Fruit fly (Drosophila melanogaster) whole organism, embryonic: Measurements from ENCODE around the gene Mvl.

ENCODE experiments used
- Adf1 ChIP-seq: fragments of 200-800 bp; sonication (Bioruptor generic); IDR thresholded peaks from 2 replicates; pipeline ENCODE4 v1.3.6; 2022; ENCODE audit warnings: missing biosample characterization, missing genetic modification characterization
- B-H2 ChIP-seq: fragments of 200-800 bp; sonication (Bioruptor generic); optimal IDR thresholded peaks from 2 replicates; lab custom pipeline; 2018; ENCODE audit warnings: missing biosample characterization, mild to moderate bottlenecking, missing genetic modification characterization
- CG10543 ChIP-seq: fragments of 200-800 bp; sonication (Bioruptor generic); optimal IDR thresholded peaks from 3 replicates; lab custom pipeline; 2017; ENCODE audit warnings: missing biosample characterization, mild to moderate bottlenecking, missing genetic modification characterization, moderate library complexity
- CG12391 ChIP-seq: fragments of 200-800 bp; sonication (Bioruptor generic); optimal IDR thresholded peaks from 3 replicates; lab custom pipeline; 2018; ENCODE audit warnings: missing biosample characterization, mild to moderate bottlenecking, missing genetic modification characterization, moderate library complexity
- CG12942 ChIP-seq: fragments of 200-800 bp; sonication (Bioruptor generic); optimal IDR thresholded peaks from 3 replicates; lab custom pipeline; 2016; ENCODE audit warnings: missing biosample characterization, missing genetic modification characterization
- CG13624 ChIP-seq: fragments of 200-800 bp; sonication (Bioruptor generic); optimal IDR thresholded peaks from 2 replicates; lab custom pipeline; 2016; ENCODE audit warnings: missing biosample characterization, missing genetic modification characterization
- CG14050 ChIP-seq: fragments of 200-800 bp; sonication (Bioruptor generic); IDR thresholded peaks from 3 replicates; pipeline ENCODE4 v1.3.6; 2022; ENCODE audit warnings: missing biosample characterization, missing genetic modification characterization
- CG15601 ChIP-seq: fragments of 200-800 bp; sonication (Bioruptor generic); optimal IDR thresholded peaks from 3 replicates; lab custom pipeline; 2019; ENCODE audit warnings: missing biosample characterization, mild to moderate bottlenecking, missing genetic modification characterization, moderate library complexity
- CG1603 ChIP-seq: fragments of 200-800 bp; sonication (Bioruptor generic); optimal IDR thresholded peaks from 2 replicates; lab custom pipeline; 2019; ENCODE audit warnings: missing biosample characterization, mild to moderate bottlenecking, missing genetic modification characterization, moderate library complexity
- CG16779 ChIP-seq: fragments of 200-800 bp; sonication (Bioruptor generic); IDR thresholded peaks from 2 replicates; pipeline ENCODE4 v1.3.6; 2022; ENCODE audit warnings: missing biosample characterization, missing genetic modification characterization
- CG16815 ChIP-seq: fragments of 200-800 bp; sonication (Bioruptor generic); optimal IDR thresholded peaks from 3 replicates; lab custom pipeline; 2017; ENCODE audit warnings: missing biosample characterization, mild to moderate bottlenecking, missing genetic modification characterization
- CG17359 ChIP-seq: fragments of 200-800 bp; sonication (Bioruptor generic); optimal IDR thresholded peaks from 3 replicates; lab custom pipeline; 2018; ENCODE audit warnings: missing biosample characterization, mild to moderate bottlenecking, missing genetic modification characterization, moderate library complexity
- CG17802 ChIP-seq: fragments of 200-800 bp; sonication (Bioruptor generic); optimal IDR thresholded peaks from 2 replicates; lab custom pipeline; 2018; ENCODE audit warnings: missing biosample characterization, mild to moderate bottlenecking, missing genetic modification characterization, moderate library complexity
- CG18011 ChIP-seq: fragments of 200-800 bp; sonication (Bioruptor generic); optimal IDR thresholded peaks from 2 replicates; lab custom pipeline; 2017; ENCODE audit warnings: missing biosample characterization, missing genetic modification characterization, mild to moderate bottlenecking, moderate library complexity, missing genotype
- CG18619 ChIP-seq: fragments of 200-800 bp; sonication (Bioruptor generic); optimal IDR thresholded peaks from 3 replicates; lab custom pipeline; 2017; ENCODE audit warnings: missing biosample characterization, mild to moderate bottlenecking, missing genetic modification characterization
- CG18764 ChIP-seq: fragments of 200-800 bp; sonication (Bioruptor generic); optimal IDR thresholded peaks from 3 replicates; lab custom pipeline; 2016; ENCODE audit warnings: missing biosample characterization, missing genetic modification characterization
- CG2202 ChIP-seq: fragments of 200-800 bp; sonication (Bioruptor generic); optimal IDR thresholded peaks from 2 replicates; lab custom pipeline; 2018; ENCODE audit warnings: missing biosample characterization, mild to moderate bottlenecking, missing genetic modification characterization
- CG34224 ChIP-seq: fragments of 200-800 bp; sonication (Bioruptor generic); IDR thresholded peaks from 3 replicates; pipeline ENCODE4 v1.3.6; 2022; ENCODE audit warnings: missing biosample characterization, missing genetic modification characterization; ENCODE audit not compliant: partially characterized antibody
- CG3726 ChIP-seq: fragments of 200-800 bp; sonication (Bioruptor generic); IDR thresholded peaks from 3 replicates; pipeline ENCODE4, ENCODE4 v1.3.6; 2022; ENCODE audit warnings: missing biosample characterization, missing genetic modification characterization
- CG4424 ChIP-seq: fragments of 200-800 bp; sonication (Bioruptor generic); optimal IDR thresholded peaks from 3 replicates; lab custom pipeline; 2016; ENCODE audit warnings: missing biosample characterization, missing genetic modification characterization
- CG5953 ChIP-seq: fragments of 200-800 bp; sonication (Bioruptor generic); IDR thresholded peaks from 2 replicates; pipeline ENCODE4 v1.3.6; 2022; ENCODE audit warnings: missing biosample characterization, missing genetic modification characterization
- CG6272 ChIP-seq: fragments of 200-800 bp; sonication (Bioruptor generic); IDR thresholded peaks from 2 replicates; pipeline ENCODE4 v1.3.6; 2022; ENCODE audit warnings: missing biosample characterization, missing genetic modification characterization
- CG7839 ChIP-seq: fragments of 200-800 bp; sonication (Bioruptor generic); optimal IDR thresholded peaks from 3 replicates; lab custom pipeline; 2018; ENCODE audit warnings: missing biosample characterization, mild to moderate bottlenecking, missing genetic modification characterization, moderate library complexity
- CG8290 ChIP-seq, 3 experiments: fragments of 200-800 bp; sonication (Bioruptor generic); optimal IDR thresholded peaks; 2 replicates each; lab custom pipeline; 2016 to 2019; ENCODE audit warnings: missing biosample characterization in 3 of 3, missing genetic modification characterization in 3 of 3, mild to moderate bottlenecking in 2 of 3, moderate library complexity in 1 of 3
- CG8924 ChIP-seq: fragments of 200-800 bp; optimal IDR thresholded peaks from 3 replicates; lab custom pipeline; 2019; ENCODE audit warnings: missing biosample characterization, mild to moderate bottlenecking, missing genetic modification characterization, moderate library complexity
- Dad ChIP-seq: fragments of 200-800 bp; sonication (Bioruptor generic); optimal IDR thresholded peaks from 3 replicates; lab custom pipeline; 2016; ENCODE audit warnings: missing biosample characterization, missing genetic modification characterization
- Dip3 ChIP-seq: fragments of 200-800 bp; sonication (Bioruptor generic); optimal IDR thresholded peaks from 3 replicates; lab custom pipeline; 2016; ENCODE audit warnings: missing biosample characterization, missing genetic modification characterization
- HLH4C ChIP-seq: fragments of 200-800 bp; sonication (Bioruptor generic); IDR thresholded peaks from 3 replicates; pipeline ENCODE4 v1.3.6; 2022; ENCODE audit warnings: missing biosample characterization, missing genetic modification characterization; ENCODE audit not compliant: partially characterized antibody
- Hand ChIP-seq: fragments of 200-800 bp; sonication (Bioruptor generic); optimal IDR thresholded peaks from 2 replicates; lab custom pipeline; 2017; ENCODE audit warnings: mild to moderate bottlenecking, missing biosample characterization, missing genetic modification reagents, missing genetic modification characterization
- Kr ChIP-seq: fragments of 200-800 bp; sonication (Bioruptor generic); optimal IDR thresholded peaks from 2 replicates; lab custom pipeline; 2017; ENCODE audit warnings: missing biosample characterization, mild to moderate bottlenecking, missing genetic modification characterization
- Lhr ChIP-seq: fragments of 200-800 bp; sonication (Bioruptor generic); optimal IDR thresholded peaks from 3 replicates; lab custom pipeline; 2017; ENCODE audit warnings: mild to moderate bottlenecking, missing biosample characterization, missing genetic modification reagents, missing genetic modification characterization
- MBD-R2 ChIP-seq: fragments of 200-800 bp; sonication (Bioruptor generic); IDR thresholded peaks from 2 replicates; pipeline ENCODE4 v1.3.6; 2022; ENCODE audit warnings: missing biosample characterization, missing genetic modification characterization
- NC2α ChIP-seq: fragments of 200-800 bp; sonication (Bioruptor generic); optimal IDR thresholded peaks from 2 replicates; lab custom pipeline; 2016; ENCODE audit warnings: missing biosample characterization, missing genetic modification characterization
- Nf-YB ChIP-seq: fragments of 200-800 bp; sonication (Bioruptor generic); optimal IDR thresholded peaks from 3 replicates; lab custom pipeline; 2019; ENCODE audit warnings: missing biosample characterization, mild to moderate bottlenecking, missing genetic modification characterization, moderate library complexity
- Oli ChIP-seq: fragments of 200-800 bp; sonication (Bioruptor generic); optimal IDR thresholded peaks from 2 replicates; lab custom pipeline; 2018; ENCODE audit warnings: missing biosample characterization, mild to moderate bottlenecking, missing genetic modification characterization, moderate library complexity
- Spps ChIP-seq: fragments of 200-800 bp; sonication (Bioruptor generic); optimal IDR thresholded peaks from 2 replicates; lab custom pipeline; 2018; ENCODE audit warnings: missing biosample characterization, mild to moderate bottlenecking, missing genetic modification characterization
- Sry-δ ChIP-seq: fragments of 200-800 bp; sonication (Bioruptor generic); optimal IDR thresholded peaks from 2 replicates; lab custom pipeline; 2016; ENCODE audit warnings: missing biosample characterization, missing genetic modification characterization
- TFAM ChIP-seq: fragments of 200-800 bp; sonication (Bioruptor generic); optimal IDR thresholded peaks from 2 replicates; lab custom pipeline; 2017; ENCODE audit warnings: missing biosample characterization, missing genetic modification characterization, inconsistent platforms
- YL-1 ChIP-seq: fragments of 200-800 bp; sonication (Bioruptor generic); optimal IDR thresholded peaks from 3 replicates; lab custom pipeline; 2017; ENCODE audit warnings: missing biosample characterization, mild to moderate bottlenecking, missing genetic modification characterization
- ab ChIP-seq: fragments of 200-800 bp; sonication (Bioruptor generic); optimal IDR thresholded peaks from 2 replicates; lab custom pipeline; 2016; ENCODE audit warnings: missing biosample characterization, missing genetic modification characterization
- cg ChIP-seq: fragments of 200-800 bp; sonication (Bioruptor generic); optimal IDR thresholded peaks from 3 replicates; lab custom pipeline; 2019; ENCODE audit warnings: missing biosample characterization, mild to moderate bottlenecking, missing genetic modification characterization, moderate library complexity
- chm ChIP-seq: fragments of 200-800 bp; sonication (Bioruptor generic); IDR thresholded peaks from 2 replicates; pipeline ENCODE4 v1.3.6; 2022; ENCODE audit warnings: missing biosample characterization, missing genetic modification characterization
- ci ChIP-seq: fragments of 200-800 bp; sonication (Bioruptor generic); IDR thresholded peaks from 3 replicates; pipeline ENCODE4 v1.3.6; 2022; ENCODE audit warnings: missing biosample characterization, missing genetic modification characterization
- corto ChIP-seq: fragments of 200-800 bp; sonication (Bioruptor generic); optimal IDR thresholded peaks from 2 replicates; lab custom pipeline; 2016; ENCODE audit warnings: missing biosample characterization, mild to moderate bottlenecking, missing genetic modification characterization, moderate library complexity
- fd3F ChIP-seq: fragments of 200-800 bp; sonication (Bioruptor generic); optimal IDR thresholded peaks from 2 replicates; lab custom pipeline; 2018; ENCODE audit warnings: missing biosample characterization, mild to moderate bottlenecking, missing genetic modification characterization, moderate library complexity
- gce ChIP-seq: fragments of 200-800 bp; sonication (Bioruptor generic); IDR thresholded peaks from 3 replicates; pipeline ENCODE4 v1.3.6; 2022; ENCODE audit warnings: missing biosample characterization, missing genetic modification characterization
- oc ChIP-seq: fragments of 200-800 bp; sonication (Bioruptor generic); optimal IDR thresholded peaks from 2 replicates; lab custom pipeline; 2018; ENCODE audit warnings: missing biosample characterization, mild to moderate bottlenecking, missing genetic modification characterization, moderate library complexity
- pho ChIP-seq: fragments of 200-800 bp; sonication (Bioruptor generic); optimal IDR thresholded peaks from 2 replicates; lab custom pipeline; 2016; ENCODE audit warnings: missing biosample characterization, missing genetic modification characterization
- shn ChIP-seq: fragments of 200-800 bp; sonication (Bioruptor generic); optimal IDR thresholded peaks from 3 replicates; lab custom pipeline; 2016; ENCODE audit warnings: missing biosample characterization, missing genetic modification characterization
- usp ChIP-seq: fragments of >200 bp; optimal IDR thresholded peaks from 2 replicates; lab custom pipeline; 2017; ENCODE audit warnings: missing biosample characterization, missing genetic modification characterization
- z ChIP-seq: fragments of 200-800 bp; sonication (Bioruptor generic); IDR thresholded peaks from 3 replicates; pipeline ENCODE4 v1.3.6; 2022; ENCODE audit warnings: missing biosample characterization, missing genetic modification characterization

The Mvl gene

dm6 chr3R:21101453-21102214 is 41.0 kb upstream of the Mvl start, which contains the start of the genes CG7044 and Tbc1d22 (continued):
- peak; percentile 70 for TF ChIP-seq CG16815
- peak; percentile 52 for TF ChIP-seq CG8290 (GFP tag; optimal IDR thresholded peaks at IDR 0.05; lab: Kevin White, UChicago)
- TF ChIP-seq CG8290 (tag; optimal IDR thresholded peaks at IDR 0.05; lab: Kevin White, UChicago) = peak in 1 of 2 experiments; percentile 47
- no peak for TF ChIP-seq oc (tag; lab: Kevin White, UChicago)
- TF ChIP-seq CG17802 (tag; lab: Kevin White, UChicago) = no peak
- peak; percentile 59 for TF ChIP-seq Sry-δ (GFP tag; lab: Kevin White, UChicago)
- TF ChIP-seq Nf-YB = peak; percentile 7
- peak; percentile 63 for TF ChIP-seq MBD-R2 (GFP tag; lab: Robert Waterston, UW)
- no peak for TF ChIP-seq CG3726 (GFP tag; lab: Robert Waterston, UW)
- TF ChIP-seq usp = no peak
- TF ChIP-seq chm (GFP tag; lab: Robert Waterston, UW) = no peak
- no peak for TF ChIP-seq YL-1
- no peak for TF ChIP-seq CG1603 (tag; lab: Kevin White, UChicago)
- peak; percentile 53 for TF ChIP-seq CG8924 (tag; lab: Kevin White, UChicago)
- TF ChIP-seq CG12391 = peak; percentile 69
- TF ChIP-seq fd3F = peak; percentile 6
- no peak for TF ChIP-seq Kr (GFP tag; lab: Kevin White, UChicago)
- peak; percentile 56 for TF ChIP-seq CG12942 (GFP tag; lab: Kevin White, UChicago)
- TF ChIP-seq shn (GFP tag; lab: Kevin White, UChicago) = peak; percentile 55
- TF ChIP-seq z (GFP tag; lab: Robert Waterston, UW) = no peak
- peak; percentile 59 for TF ChIP-seq CG4424
- peak; percentile 25 for TF ChIP-seq CG15601 (tag; lab: Kevin White, UChicago)
- no peak for TF ChIP-seq NC2α
- no peak for TF ChIP-seq CG7839 (tag; lab: Kevin White, UChicago)
- peak; percentile 28 for TF ChIP-seq Dip3
- no peak for TF ChIP-seq gce
- TF ChIP-seq CG5953 (GFP tag; lab: Robert Waterston, UW) = no peak
- no peak for TF ChIP-seq CG16779
- no peak for TF ChIP-seq Dad
- TF ChIP-seq CG18764 (GFP tag; lab: Kevin White, UChicago) = no peak
- no peak for TF ChIP-seq CG14050
- no peak for TF ChIP-seq CG17359 (tag; lab: Kevin White, UChicago)
- TF ChIP-seq CG18619 (GFP tag; lab: Kevin White, UChicago) = peak; percentile 43
- TF ChIP-seq Adf1 (GFP tag; lab: Robert Waterston, UW) = no peak
- TF ChIP-seq CG2202 (tag; lab: Kevin White, UChicago) = no peak
- TF ChIP-seq ab (GFP tag; lab: Kevin White, UChicago) = no peak
- TF ChIP-seq TFAM (GFP tag; lab: Kevin White, UChicago) = no peak

- TF ChIP-seq pho (GFP tag; lab: Kevin White, UChicago) (peak; percentile 93), CG34224 (GFP tag; lab: Robert Waterston, UW) (peak; percentile 100), CG13624 (GFP tag; lab: Kevin White, UChicago) (peak; percentile 93), cg (GFP tag; lab: Kevin White, UChicago) (peak; percentile 24), B-H2 (GFP tag; lab: Kevin White, UChicago) (peak; percentile 84), Oli (tag; lab: Kevin White, UChicago) (peak; percentile 63), HLH4C (GFP tag; lab: Robert Waterston, UW) (peak; percentile 100), Spps (tag; lab: Kevin White, UChicago) (peak; percentile 81), ci (GFP tag; lab: Robert Waterston, UW) (peak; percentile 88), fd3F (peak; percentile 45), Lhr (GFP tag; lab: Kevin White, UChicago) (peak; percentile 94), CG6272 (GFP tag; lab: Robert Waterston, UW) (peak; percentile 96), CG10543 (peak; percentile 85), CG18011 (GFP tag; lab: Kevin White, UChicago) (peak; percentile 78), Hand (GFP tag; lab: Kevin White, UChicago) (peak; percentile 1), corto (GFP tag; lab: Kevin White, UChicago) (no peak)
Observed at dm6 chr3R:21097631-21098117, 37.1 kb upstream of the Mvl start, which contains the start of gene RhoGAP93B. Gene RhoGAP93B, minus strand, starts transcription at chr3R:21097827.
